Worm (Caenorhabditis elegans): ENCODE measurements around the gene C42D8.9.

C42D8.9 gene

DNA sequence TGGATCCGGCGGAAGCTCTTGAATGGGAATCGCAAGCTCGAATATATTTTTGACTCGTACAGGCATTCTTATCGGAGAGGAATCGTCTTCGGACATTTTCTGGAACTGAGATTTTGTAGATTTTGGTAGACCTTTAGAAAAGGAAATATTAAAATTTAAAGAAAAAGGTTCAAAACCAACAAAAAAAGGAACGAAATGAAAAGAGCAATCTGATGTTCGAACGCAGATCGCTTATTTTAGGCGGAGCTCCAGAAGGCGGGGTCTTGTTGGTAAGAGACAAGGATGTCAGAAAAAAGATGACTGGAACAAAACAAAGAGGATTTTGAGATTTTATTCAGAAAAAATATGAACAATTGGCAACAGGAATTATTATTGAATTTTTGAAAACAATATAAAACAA is at the start of gene C42D8.9:
C42D8.9 (minus strand) TSS at position 101 of the 400 bp plus-strand sequence.
- TF ChIP-seq him-1 (tag; optimal IDR thresholded peaks at IDR 0.05) = no peak
- no peak for TF ChIP-seq W03F9.2 (tag; optimal IDR thresholded peaks at IDR 0.05)
- TF ChIP-seq dao-5 (tag; optimal IDR thresholded peaks at IDR 0.05) = no peak

DNA sequence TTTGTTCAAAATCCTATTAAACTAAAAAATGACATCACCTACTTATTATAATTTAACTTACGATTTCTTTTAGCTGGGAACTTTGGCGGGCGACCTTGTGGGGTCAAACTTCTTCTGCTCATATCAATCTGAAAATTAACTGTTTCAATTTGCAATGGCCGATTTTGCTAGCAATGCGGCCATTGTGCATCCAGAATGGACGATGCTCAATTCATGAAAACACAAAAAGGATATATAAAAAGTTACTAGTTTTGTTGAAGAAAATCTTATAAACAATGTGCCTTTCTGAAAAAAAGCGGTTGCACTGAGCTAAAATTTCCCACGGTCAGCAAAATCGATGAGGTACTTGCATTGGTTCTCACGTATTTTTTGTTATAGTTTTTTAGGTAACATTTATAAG is 47.4 kb upstream of the C42D8.9 start, which contains the start of gene C31H2.3:
C31H2.3 (minus strand) TSS at position 101 of the 400 bp plus-strand sequence.
- no peak for TF ChIP-seq W03F9.2 (tag; optimal IDR thresholded peaks at IDR 0.05)
- no peak for TF ChIP-seq dao-5 (tag; optimal IDR thresholded peaks at IDR 0.05)
- no peak for TF ChIP-seq him-1 (tag; optimal IDR thresholded peaks at IDR 0.05)

DNA sequence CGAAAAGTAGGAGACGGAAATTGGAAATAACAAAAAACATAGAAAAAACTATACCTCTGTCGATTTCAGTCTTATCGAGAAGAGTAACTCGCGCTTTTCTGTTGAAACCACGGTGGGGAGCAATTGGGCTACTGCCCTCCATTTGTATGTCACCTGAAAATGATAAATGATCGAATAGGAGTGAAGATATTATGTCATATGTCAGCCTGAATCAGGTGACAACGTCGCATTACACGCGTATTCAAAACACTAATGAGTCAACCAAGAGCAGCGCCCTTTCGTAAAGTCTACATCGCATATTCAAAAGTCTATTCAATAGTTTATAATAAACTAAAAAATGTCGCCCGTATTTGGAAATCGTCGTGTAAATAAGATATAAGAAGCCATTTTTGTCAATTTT is 46.1 kb upstream of the C42D8.9 start:
- TF ChIP-seq him-1 (tag; optimal IDR thresholded peaks at IDR 0.05) (no peak), dao-5 (tag; optimal IDR thresholded peaks at IDR 0.05) (no peak), W03F9.2 (tag; optimal IDR thresholded peaks at IDR 0.05) (no peak)

DNA sequence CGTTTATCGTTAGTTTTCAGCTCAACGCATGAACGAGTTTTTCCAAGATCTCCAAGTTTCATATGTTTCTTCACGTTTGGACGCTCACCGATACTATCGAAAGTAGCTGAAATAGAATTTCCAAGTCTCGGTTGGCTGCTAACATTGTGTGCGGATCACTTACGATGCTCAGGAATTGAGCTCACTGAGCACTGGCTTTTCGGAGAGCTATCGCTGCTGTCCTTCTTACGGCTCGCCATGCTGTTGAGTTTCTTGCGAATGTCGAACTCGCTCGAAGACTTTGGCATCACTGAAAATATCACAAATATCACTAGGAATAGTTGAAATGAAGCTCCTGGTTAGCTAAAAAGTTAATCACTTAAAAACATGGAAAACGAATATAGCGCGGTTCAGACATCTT is 45.0 kb upstream of the C42D8.9 start:
- TF ChIP-seq him-1 (tag; optimal IDR thresholded peaks at IDR 0.05) = no peak
- no peak for TF ChIP-seq W03F9.2 (tag; optimal IDR thresholded peaks at IDR 0.05)
- no peak for TF ChIP-seq dao-5 (tag; optimal IDR thresholded peaks at IDR 0.05)

DNA sequence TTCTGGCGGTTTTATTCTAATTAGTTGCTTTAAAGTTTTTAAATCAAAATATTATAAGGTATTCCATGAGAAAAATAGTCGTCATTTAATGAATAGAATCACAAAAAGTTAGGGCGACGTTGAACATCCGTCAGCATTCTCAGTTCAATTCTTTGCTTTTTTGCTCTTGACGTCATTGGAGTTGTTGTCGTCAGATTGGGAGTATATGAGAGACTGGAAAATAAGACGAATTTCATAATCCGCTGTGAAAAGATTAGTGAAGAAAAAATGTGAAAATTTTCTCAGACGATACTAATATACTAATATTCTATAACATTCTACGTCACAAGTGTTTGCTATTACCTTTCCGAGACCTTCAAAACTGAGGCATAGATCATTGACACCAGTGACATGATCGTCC is 44.6 kb upstream of the C42D8.9 start:
- TF ChIP-seq dao-5 (tag; optimal IDR thresholded peaks at IDR 0.05) = no peak
- no peak for TF ChIP-seq him-1 (tag; optimal IDR thresholded peaks at IDR 0.05)
- TF ChIP-seq W03F9.2 (tag; optimal IDR thresholded peaks at IDR 0.05) = no peak

DNA sequence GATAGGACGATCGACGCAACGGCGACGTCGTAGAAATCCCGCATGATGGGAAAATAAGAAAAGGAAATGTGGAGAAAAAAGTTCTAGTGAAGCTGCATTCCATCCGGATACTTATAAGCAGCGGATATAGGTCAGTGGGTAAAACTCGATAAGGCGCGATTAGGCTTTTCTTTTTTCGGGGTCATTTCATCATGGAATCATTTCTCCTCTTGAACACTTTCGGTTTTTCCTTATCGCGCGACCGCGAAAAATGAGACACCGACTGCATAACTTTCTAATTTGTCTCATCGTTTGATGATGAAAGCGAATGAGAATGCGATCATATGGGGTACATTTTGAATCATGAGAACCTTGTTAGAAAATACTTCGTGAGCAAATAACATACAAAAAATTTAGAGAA is 43.5 kb upstream of the C42D8.9 start, which contains the start of gene dpy-8:
dpy-8 (minus strand) TSS at position 88 of the 400 bp plus-strand sequence.
- TF ChIP-seq dao-5 (tag; optimal IDR thresholded peaks at IDR 0.05) (no peak), him-1 (tag; optimal IDR thresholded peaks at IDR 0.05) (no peak), W03F9.2 (tag; optimal IDR thresholded peaks at IDR 0.05) (no peak)

DNA sequence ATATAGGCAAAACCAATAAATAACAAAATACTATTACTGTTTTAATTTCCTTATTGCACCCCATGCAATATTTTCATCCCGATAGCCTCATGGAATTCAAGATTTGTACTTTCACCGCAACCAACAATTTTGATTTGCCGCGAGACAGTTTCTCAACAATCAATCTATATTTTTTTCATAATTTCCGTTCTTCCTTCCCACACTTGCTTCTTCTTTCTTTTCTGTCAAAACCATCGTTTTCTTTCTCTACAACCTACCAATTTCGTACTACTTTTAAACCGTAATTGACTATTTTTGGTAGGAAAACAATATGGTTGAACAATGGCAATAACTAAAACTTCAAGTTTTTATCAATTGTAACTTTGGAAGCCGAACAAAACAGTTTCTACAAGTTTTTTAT is 41.1 kb upstream of the C42D8.9 start, which contains the start of gene C31H2.14:
C31H2.14 (plus strand) TSS at position 301 of the 400 bp plus-strand sequence.
- no peak for TF ChIP-seq dao-5 (tag; optimal IDR thresholded peaks at IDR 0.05)
- TF ChIP-seq him-1 (tag; optimal IDR thresholded peaks at IDR 0.05) = no peak
- TF ChIP-seq W03F9.2 (tag; optimal IDR thresholded peaks at IDR 0.05) = no peak

DNA sequence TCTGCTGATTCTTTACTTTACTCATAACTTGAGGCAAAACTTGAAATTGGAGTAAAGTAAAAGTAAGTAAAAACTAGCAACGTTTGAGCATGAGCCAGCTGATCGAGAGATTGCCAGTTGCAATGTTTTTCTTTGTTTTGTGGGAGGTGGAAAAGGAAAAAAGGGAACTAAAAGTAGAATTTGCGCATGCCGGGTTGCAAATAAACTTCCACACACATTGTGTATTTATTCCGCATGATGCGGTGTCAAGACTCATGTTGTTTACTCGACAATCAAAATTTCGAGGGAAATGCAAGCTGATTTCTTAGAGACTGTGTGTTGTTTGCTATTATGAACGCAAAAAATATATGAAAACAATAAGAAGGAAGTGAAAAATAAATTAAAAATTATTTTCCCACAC is 35.6 kb upstream of the C42D8.9 start:
- no peak for TF ChIP-seq dao-5 (tag; optimal IDR thresholded peaks at IDR 0.05)
- TF ChIP-seq him-1 (tag; optimal IDR thresholded peaks at IDR 0.05) = no peak
- TF ChIP-seq W03F9.2 (tag; optimal IDR thresholded peaks at IDR 0.05) = no peak

DNA sequence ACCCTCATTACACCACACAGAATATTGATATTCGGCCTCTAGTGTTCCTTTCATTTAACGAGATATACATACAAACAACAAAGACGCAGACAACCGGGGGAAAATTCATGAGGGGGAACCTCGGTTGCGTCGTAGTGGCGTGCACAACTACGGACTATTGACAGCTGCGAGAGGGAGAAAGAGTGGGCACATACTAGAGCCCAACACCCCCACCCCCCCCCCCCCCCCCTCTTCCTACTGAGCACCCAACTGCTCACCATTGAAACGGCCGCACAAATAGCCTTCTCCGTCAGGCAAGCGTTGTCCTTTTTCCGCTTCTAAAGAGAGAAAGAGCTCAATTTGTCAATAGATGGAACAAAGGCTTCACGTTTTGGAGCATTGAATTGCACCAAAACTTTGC is 33.3 kb upstream of the C42D8.9 start:
- TF ChIP-seq W03F9.2 (tag; optimal IDR thresholded peaks at IDR 0.05) = no peak
- TF ChIP-seq him-1 (tag; optimal IDR thresholded peaks at IDR 0.05) = peak; percentile 45
- no peak for TF ChIP-seq dao-5 (tag; optimal IDR thresholded peaks at IDR 0.05)

DNA sequence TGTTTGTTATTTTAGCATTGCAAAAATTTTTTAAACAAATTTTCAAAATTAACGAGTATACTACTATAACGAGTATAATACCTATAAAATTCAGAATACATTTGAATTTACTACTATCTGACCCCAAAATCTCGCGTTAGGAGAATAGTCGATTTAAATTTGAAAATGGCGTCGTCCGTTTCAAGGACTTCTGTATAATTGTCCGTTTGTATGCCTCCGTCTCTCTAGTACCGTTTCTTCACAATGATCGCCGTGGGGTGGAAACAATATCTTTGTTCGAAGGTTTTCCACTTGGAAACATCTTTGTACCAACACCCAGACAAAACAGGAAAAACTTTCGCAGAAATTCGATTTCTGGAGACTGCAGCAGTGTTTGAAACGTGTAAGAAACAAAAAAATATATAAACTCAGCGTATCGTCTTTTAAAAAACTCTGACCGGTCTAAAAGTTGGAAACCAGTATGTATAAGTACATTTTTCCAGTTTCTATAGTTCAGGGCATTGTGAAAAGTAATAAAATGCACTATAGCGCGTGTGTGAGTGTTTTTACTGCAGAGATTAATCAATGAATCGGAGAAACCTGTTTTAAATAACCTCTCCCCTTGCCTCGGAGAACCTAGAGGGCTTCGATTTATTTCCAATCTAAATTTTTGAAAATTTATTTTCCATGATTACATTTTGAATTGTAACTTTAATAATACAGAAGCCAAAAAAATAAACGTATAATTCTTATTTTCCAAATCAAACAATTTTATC is 31.1 kb upstream of the C42D8.9 start:
- TF ChIP-seq him-1 (tag; optimal IDR thresholded peaks at IDR 0.05) = no peak
- no peak for TF ChIP-seq W03F9.2 (tag; optimal IDR thresholded peaks at IDR 0.05)
- TF ChIP-seq dao-5 (tag; optimal IDR thresholded peaks at IDR 0.05) = no peak

DNA sequence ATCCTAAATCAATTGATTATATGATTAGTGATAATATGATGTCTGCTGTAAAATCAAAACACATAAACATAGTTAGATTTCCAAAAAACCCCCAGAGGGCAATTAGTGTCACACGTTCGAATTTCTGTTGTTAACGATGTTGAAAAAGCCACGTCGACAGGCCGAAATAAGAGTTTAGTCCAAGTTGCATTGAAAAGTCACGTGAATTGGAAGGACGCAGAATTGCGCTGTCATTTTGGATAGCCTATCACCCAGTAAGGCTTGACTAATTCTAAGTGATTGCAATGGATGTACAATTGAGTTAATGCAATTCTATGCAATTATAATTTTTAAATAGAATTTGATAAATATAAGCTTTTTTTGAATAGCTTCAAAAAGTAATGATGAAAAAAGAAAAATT is 28.7 kb upstream of the C42D8.9 start:
- TF ChIP-seq him-1 (tag; optimal IDR thresholded peaks at IDR 0.05) (no peak), dao-5 (tag; optimal IDR thresholded peaks at IDR 0.05) (no peak)

DNA sequence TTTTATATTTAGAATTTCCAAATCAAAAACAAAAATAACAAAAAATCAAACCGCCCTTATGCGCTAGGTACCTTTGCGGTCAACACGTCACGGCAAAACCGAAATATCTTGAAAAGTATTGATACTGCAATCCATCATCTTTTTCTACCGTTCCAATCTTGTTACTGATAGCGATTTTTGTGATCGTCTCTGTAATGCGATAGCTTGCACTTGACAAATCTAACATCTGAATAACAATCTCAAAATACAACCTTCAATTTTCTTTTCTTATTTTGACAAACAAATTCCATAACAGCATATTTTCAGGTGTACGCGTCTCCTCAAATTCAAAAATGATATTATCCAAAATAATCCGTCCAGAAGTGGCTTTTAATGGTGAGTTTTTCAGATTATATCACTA is 27.1 kb upstream of the C42D8.9 start, which contains the start of gene tbc-7:
tbc-7 (plus strand) TSS at position 301 of the 400 bp plus-strand sequence.
- no peak for TF ChIP-seq dao-5 (tag; optimal IDR thresholded peaks at IDR 0.05)
- TF ChIP-seq him-1 (tag; optimal IDR thresholded peaks at IDR 0.05) = no peak
- no peak for TF ChIP-seq W03F9.2 (tag; optimal IDR thresholded peaks at IDR 0.05)

DNA sequence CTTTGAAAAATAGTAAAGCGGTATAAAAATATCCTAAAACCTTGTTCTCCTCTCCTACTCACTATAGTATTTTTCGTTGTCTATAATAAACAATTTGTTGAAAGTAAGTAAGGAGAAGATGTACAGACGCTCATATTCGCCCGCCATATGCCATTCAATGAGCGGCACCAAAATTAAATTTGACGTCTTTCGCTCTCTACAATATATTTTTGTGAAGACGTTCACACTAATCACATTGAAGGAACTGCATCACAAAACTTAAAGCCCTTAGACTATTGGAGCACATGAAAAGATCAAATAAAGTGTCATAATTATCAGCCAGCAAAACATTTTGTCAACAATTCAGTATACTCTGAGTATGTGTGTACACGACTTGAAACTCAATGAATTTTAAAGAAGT is 24.9 kb upstream of the C42D8.9 start:
- TF ChIP-seq him-1 (tag; optimal IDR thresholded peaks at IDR 0.05) (no peak), dao-5 (tag; optimal IDR thresholded peaks at IDR 0.05) (no peak), W03F9.2 (tag; optimal IDR thresholded peaks at IDR 0.05) (no peak)

DNA sequence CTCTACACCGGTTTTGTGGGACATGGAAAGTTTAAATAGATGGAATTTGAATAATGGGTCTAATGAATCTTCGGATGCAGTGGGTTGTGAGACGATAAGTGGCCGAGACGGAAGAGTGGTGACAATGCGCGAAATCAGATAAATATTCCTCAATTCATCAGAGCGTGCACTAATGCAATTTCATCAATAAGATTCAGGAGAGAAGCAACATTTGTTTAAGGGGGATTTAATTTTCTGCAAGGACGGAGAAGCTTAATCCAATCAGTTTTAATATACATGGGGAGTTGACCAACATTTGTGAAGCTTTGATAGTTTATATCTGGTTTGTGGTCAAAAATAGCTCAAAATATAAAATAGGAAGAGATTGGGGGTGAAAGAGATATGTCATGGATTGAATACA is 22.6 kb upstream of the C42D8.9 start:
- TF ChIP-seq dao-5 (tag; optimal IDR thresholded peaks at IDR 0.05) (no peak), W03F9.2 (tag; optimal IDR thresholded peaks at IDR 0.05) (no peak), him-1 (tag; optimal IDR thresholded peaks at IDR 0.05) (no peak)

DNA sequence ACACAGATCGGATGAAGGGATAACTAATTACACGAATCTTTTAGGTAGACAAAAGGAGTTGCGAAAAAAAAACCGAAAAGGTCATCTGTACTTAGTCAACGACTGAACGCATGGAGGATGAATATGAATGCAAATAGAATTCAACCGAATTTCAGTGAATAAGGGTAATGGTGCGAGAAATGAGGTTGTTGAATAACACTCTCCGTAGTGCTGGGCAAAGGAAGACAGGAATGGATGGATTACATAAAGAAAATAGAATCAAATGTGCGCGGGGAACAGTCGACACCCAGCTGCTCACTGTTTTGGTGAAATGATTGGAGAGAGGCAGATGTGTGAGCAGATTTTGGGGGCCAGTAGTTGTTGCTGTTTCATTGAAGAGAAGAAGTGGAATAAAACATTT is 17.4 kb upstream of the C42D8.9 start:
- TF ChIP-seq dao-5 (tag; optimal IDR thresholded peaks at IDR 0.05) (no peak), W03F9.2 (tag; optimal IDR thresholded peaks at IDR 0.05) (no peak), him-1 (tag; optimal IDR thresholded peaks at IDR 0.05) (no peak)

Data from whole organism, L4/young adult.